Worm (Caenorhabditis elegans) whole organism, early embryonic: ENCODE results near the gene clc-22.

Experiments used
- F13C5.2 ChIP-seq: sonication (generic microtip); optimal IDR thresholded peaks from 2 replicates; lab custom pipeline; 2017; ENCODE audit warnings: mild to moderate bottlenecking, missing genetic modification characterization, inconsistent platforms, missing compliant biosample characterization
- ama-1 ChIP-seq: fragments of 150-350 bp; optimal IDR thresholded peaks from 2 replicates; lab custom pipeline; 2014
- ets-7 ChIP-seq: sonication (generic microtip); optimal IDR thresholded peaks from 2 replicates; lab custom pipeline; 2016; ENCODE audit warnings: missing genotype, missing genetic modification characterization, missing compliant biosample characterization
- flt-1 ChIP-seq: fragments of 200-800 bp; sonication (Bioruptor generic); IDR thresholded peaks from 2 replicates; pipeline ENCODE4 v1.3.6; 2022; ENCODE audit warnings: missing genetic modification characterization, missing compliant biosample characterization
- hmbx-1 ChIP-seq: sonication (generic microtip); optimal IDR thresholded peaks from 2 replicates; lab custom pipeline; 2016; ENCODE audit warnings: mild to moderate bottlenecking, missing genetic modification characterization, missing compliant biosample characterization
- hmg-4 ChIP-seq: fragments of 200-800 bp; sonication (Bioruptor generic); optimal IDR thresholded peaks from 2 replicates; lab custom pipeline; 2018; ENCODE audit warnings: mild to moderate bottlenecking, missing genetic modification characterization, missing compliant biosample characterization
- scrt-1 ChIP-seq: fragments of 200-800 bp; sonication (Bioruptor generic); IDR thresholded peaks from 2 replicates; pipeline ENCODE4 v1.3.6; 2022; ENCODE audit warnings: missing genetic modification characterization, missing compliant biosample characterization

- TF ChIP-seq ama-1: no peak
- no peak for TF ChIP-seq flt-1 (GFP tag; lab: Robert Waterston, UW)
- no peak for TF ChIP-seq ets-7 (tag; lab: Kevin White, UChicago)
- no peak for TF ChIP-seq hmg-4 (GFP tag; lab: Kevin White, UChicago)
- no peak for TF ChIP-seq F13C5.2
- TF ChIP-seq hmbx-1 (tag; lab: Kevin White, UChicago): no peak
- no peak for TF ChIP-seq scrt-1 (GFP tag; lab: Robert Waterston, UW)
Measured at ce11 chrII:4018617-4019016, 22.7 kb upstream of the clc-22 start, which contains the start of gene K07D4.6.
